Worm (Caenorhabditis elegans) whole organism, L2 larva: ENCODE measurements around the gene ins-4.

ENCODE experiments used
- C34F6.9 ChIP-seq: fragments of 150-350 bp; optimal IDR thresholded peaks from 2 replicates; lab custom pipeline; 2014; ENCODE audit warnings: missing biosample characterization, missing genetic modification characterization
- aly-2 ChIP-seq: fragments of 150-350 bp; optimal IDR thresholded peaks from 2 replicates; lab custom pipeline; 2014; ENCODE audit warnings: missing biosample characterization, missing genetic modification characterization
- ama-1 ChIP-seq: fragments of 150-350 bp; optimal IDR thresholded peaks from 2 replicates; lab custom pipeline; 2018; ENCODE audit warnings: inconsistent platforms
- lin-13 ChIP-seq: fragments of 150-350 bp; optimal IDR thresholded peaks from 2 replicates; lab custom pipeline; 2014; ENCODE audit warnings: missing biosample characterization, missing genetic modification reagents, missing genetic modification characterization
- lin-39 ChIP-seq: fragments of 150-350 bp; optimal IDR thresholded peaks from 2 replicates; lab custom pipeline; 2014; ENCODE audit warnings: missing biosample characterization, missing genetic modification reagents, missing genetic modification characterization
- nhr-10 ChIP-seq: sonication (generic microtip); optimal IDR thresholded peaks from 2 replicates; lab custom pipeline; 2017; ENCODE audit warnings: missing biosample characterization, missing genetic modification characterization
- nhr-12 ChIP-seq: fragments of 150-350 bp; optimal IDR thresholded peaks from 2 replicates; lab custom pipeline; 2014; ENCODE audit warnings: missing biosample characterization, missing genetic modification characterization
- nhr-21 ChIP-seq: fragments of 150-350 bp; optimal IDR thresholded peaks from 2 replicates; lab custom pipeline; 2014; ENCODE audit warnings: missing biosample characterization, missing genetic modification characterization
- nhr-23 ChIP-seq: fragments of 150-350 bp; optimal IDR thresholded peaks from 2 replicates; lab custom pipeline; 2014; ENCODE audit warnings: missing biosample characterization, missing genetic modification reagents, missing genetic modification characterization

- TF ChIP-seq nhr-23 (tag; lab: Kevin White, UChicago) (no peak), lin-13 (GFP tag; lab: Kevin White, UChicago) (no peak), ama-1 (lab: Kevin White, UChicago) (no peak), nhr-21 (tag; lab: Kevin White, UChicago) (no peak), C34F6.9 (tag; lab: Kevin White, UChicago) (no peak), aly-2 (tag; lab: Kevin White, UChicago) (no peak), nhr-10 (tag; lab: Kevin White, UChicago) (no peak), lin-39 (tag; lab: Kevin White, UChicago) (no peak), nhr-12 (tag; lab: Kevin White, UChicago) (no peak)
These were observed 26.9 kb upstream of the ins-4 start, which contains the start of gene B0034.4 for ce11 chrII:5969303-5969702.
